Fruit fly (Drosophila melanogaster) whole organism, embryonic: ENCODE data around the gene RpS2.

Experiments used
- Ada2b ChIP-seq: fragments of 200-800 bp; sonication (Bioruptor generic); IDR thresholded peaks from 2 replicates; pipeline ENCODE4 v1.3.6; 2022; ENCODE audit warnings: missing biosample characterization, missing genetic modification characterization
- Atf-2 ChIP-seq: fragments of 200-800 bp; sonication (Bioruptor generic); optimal IDR thresholded peaks from 2 replicates; lab custom pipeline; 2016; ENCODE audit warnings: missing biosample characterization, missing genetic modification characterization
- B-H2 ChIP-seq: fragments of 200-800 bp; sonication (Bioruptor generic); optimal IDR thresholded peaks from 2 replicates; lab custom pipeline; 2018; ENCODE audit warnings: missing biosample characterization, mild to moderate bottlenecking, missing genetic modification characterization
- Bteb2 ChIP-seq: fragments of 200-800 bp; sonication (Bioruptor generic); optimal IDR thresholded peaks from 2 replicates; lab custom pipeline; 2016; ENCODE audit warnings: missing biosample characterization, missing genetic modification characterization
- CG10209 ChIP-seq: fragments of 200-800 bp; sonication (Bioruptor generic); optimal IDR thresholded peaks from 3 replicates; lab custom pipeline; 2017; ENCODE audit warnings: missing biosample characterization, mild to moderate bottlenecking, missing genetic modification characterization, missing genetic modification reagents
- CG1024 ChIP-seq: fragments of 200-800 bp; sonication (Bioruptor generic); IDR thresholded peaks from 2 replicates; pipeline ENCODE4 v1.3.6; 2022; ENCODE audit warnings: missing biosample characterization, missing genetic modification characterization
- CG10366 ChIP-seq: fragments of 200-800 bp; sonication (Bioruptor generic); IDR thresholded peaks from 2 replicates; pipeline ENCODE4 v1.3.6; 2022; ENCODE audit warnings: missing biosample characterization, missing genetic modification characterization
- CG11085 ChIP-seq: fragments of 200-800 bp; sonication (Bioruptor generic); IDR thresholded peaks from 2 replicates; pipeline ENCODE4 v1.3.6; 2022; ENCODE audit warnings: missing biosample characterization, missing genetic modification characterization
- CG11247 ChIP-seq: fragments of 200-800 bp; sonication (Bioruptor generic); IDR thresholded peaks from 2 replicates; pipeline ENCODE4 v1.3.6; 2022; ENCODE audit warnings: missing biosample characterization, missing genetic modification characterization
- CG11456 ChIP-seq: fragments of 200-800 bp; sonication (Bioruptor generic); IDR thresholded peaks from 3 replicates; pipeline ENCODE4 v1.3.6; 2022; ENCODE audit warnings: missing biosample characterization, missing genetic modification characterization
- CG11560 ChIP-seq: fragments of 200-800 bp; sonication (Bioruptor generic); IDR thresholded peaks from 3 replicates; pipeline ENCODE4 v1.3.6; 2022; ENCODE audit warnings: missing biosample characterization, missing genetic modification characterization
- CG11696 ChIP-seq: fragments of 200-800 bp; sonication (Bioruptor generic); IDR thresholded peaks from 2 replicates; pipeline ENCODE4 v1.3.6; 2022; ENCODE audit warnings: missing biosample characterization, missing genetic modification characterization
- CG12299 ChIP-seq: fragments of 200-800 bp; sonication (Bioruptor generic); optimal IDR thresholded peaks from 2 replicates; lab custom pipeline; 2018; ENCODE audit warnings: missing biosample characterization, mild to moderate bottlenecking, missing genetic modification characterization
- CG1233 ChIP-seq: fragments of 200-800 bp; sonication (Bioruptor generic); optimal IDR thresholded peaks from 4 replicates; lab custom pipeline; 2018; ENCODE audit warnings: missing biosample characterization, mild to moderate bottlenecking, missing genetic modification characterization
- CG12744 ChIP-seq: fragments of 200-800 bp; sonication (Bioruptor generic); optimal IDR thresholded peaks from 2 replicates; lab custom pipeline; 2016; ENCODE audit warnings: missing biosample characterization, missing genetic modification characterization
- CG13424 ChIP-seq: fragments of 200-800 bp; sonication (Bioruptor generic); optimal IDR thresholded peaks from 2 replicates; lab custom pipeline; 2019; ENCODE audit warnings: missing biosample characterization, mild to moderate bottlenecking, missing genetic modification characterization, moderate library complexity
- CG1792 ChIP-seq: fragments of 200-800 bp; sonication (Bioruptor generic); optimal IDR thresholded peaks from 2 replicates; lab custom pipeline; 2016; ENCODE audit warnings: missing biosample characterization, missing genetic modification characterization
- CG31441 ChIP-seq: fragments of 200-800 bp; sonication (Bioruptor generic); IDR thresholded peaks from 2 replicates; pipeline ENCODE4 v1.3.6; 2022; ENCODE audit warnings: missing biosample characterization, missing genetic modification characterization
- CG6683 ChIP-seq: fragments of 200-800 bp; sonication (Bioruptor generic); optimal IDR thresholded peaks from 2 replicates; lab custom pipeline; 2017; ENCODE audit warnings: missing biosample characterization, mild to moderate bottlenecking, missing genetic modification characterization, missing genetic modification reagents
- CG6765 ChIP-seq: fragments of 200-800 bp; sonication (Bioruptor generic); optimal IDR thresholded peaks from 3 replicates; lab custom pipeline; 2017; ENCODE audit warnings: missing biosample characterization, mild to moderate bottlenecking, missing genetic modification characterization
- CG7928 ChIP-seq: fragments of 200-800 bp; sonication (Bioruptor generic); optimal IDR thresholded peaks from 2 replicates; lab custom pipeline; 2017; ENCODE audit warnings: missing biosample characterization, mild to moderate bottlenecking, missing genetic modification characterization
- CG8290 ChIP-seq, 3 experiments: fragments of 200-800 bp; sonication (Bioruptor generic); optimal IDR thresholded peaks; 2 replicates each; lab custom pipeline; 2016 to 2019; ENCODE audit warnings: missing biosample characterization in 3 of 3, missing genetic modification characterization in 3 of 3, mild to moderate bottlenecking in 2 of 3, moderate library complexity in 1 of 3
- CG8765 ChIP-seq: fragments of 200-800 bp; sonication (Bioruptor generic); IDR thresholded peaks from 2 replicates; pipeline ENCODE4 v1.3.6; 2022; ENCODE audit warnings: missing biosample characterization, missing genetic modification characterization
- CkIIα-i1 ChIP-seq: fragments of 200-800 bp; sonication (Bioruptor generic); IDR thresholded peaks from 2 replicates; pipeline ENCODE4 v1.3.6; 2022; ENCODE audit warnings: missing biosample characterization, missing genetic modification characterization
- Dp ChIP-seq: fragments of 200-800 bp; sonication (Bioruptor generic); optimal IDR thresholded peaks from 2 replicates; lab custom pipeline; 2018; ENCODE audit warnings: missing biosample characterization, mild to moderate bottlenecking, missing genetic modification characterization, moderate library complexity
- ERR ChIP-seq: fragments of 200-800 bp; sonication (Bioruptor generic); optimal IDR thresholded peaks from 2 replicates; lab custom pipeline; 2016; ENCODE audit warnings: missing biosample characterization, missing genetic modification characterization
- GATAe ChIP-seq: fragments of 200-800 bp; sonication (Bioruptor generic); conservative IDR thresholded peaks from 2 replicates; pipeline ENCODE4 v1.3.6; 2022; ENCODE audit warnings: missing biosample characterization, missing genetic modification characterization
- HLH54F ChIP-seq: fragments of 200-800 bp; sonication (Bioruptor generic); optimal IDR thresholded peaks from 3 replicates; lab custom pipeline; 2016; ENCODE audit warnings: missing biosample characterization, missing genetic modification characterization
- Hmr ChIP-seq: fragments of 200-800 bp; sonication (Bioruptor generic); optimal IDR thresholded peaks from 3 replicates; lab custom pipeline; 2017; ENCODE audit warnings: mild to moderate bottlenecking, missing biosample characterization, missing genetic modification reagents, missing genetic modification characterization
- Hr39 ChIP-seq: fragments of >200 bp; optimal IDR thresholded peaks from 2 replicates; lab custom pipeline; 2017
- MESR4 ChIP-seq: fragments of 200-800 bp; sonication (Bioruptor generic); optimal IDR thresholded peaks from 2 replicates; lab custom pipeline; 2018; ENCODE audit warnings: missing biosample characterization, mild to moderate bottlenecking, missing genetic modification characterization, moderate library complexity
- Meics ChIP-seq: fragments of 200-800 bp; sonication (Bioruptor generic); optimal IDR thresholded peaks from 2 replicates; lab custom pipeline; 2017; ENCODE audit warnings: missing biosample characterization, mild to moderate bottlenecking, missing genetic modification characterization
- Nf-YB ChIP-seq: fragments of 200-800 bp; sonication (Bioruptor generic); optimal IDR thresholded peaks from 3 replicates; lab custom pipeline; 2019; ENCODE audit warnings: missing biosample characterization, mild to moderate bottlenecking, missing genetic modification characterization, moderate library complexity
- Rfx ChIP-seq: fragments of 200-800 bp; sonication (Bioruptor generic); IDR thresholded peaks from 2 replicates; pipeline ENCODE4 v1.3.6; 2022; ENCODE audit warnings: missing biosample characterization, missing genetic modification characterization
- br ChIP-seq: fragments of >200 bp; optimal IDR thresholded peaks from 2 replicates; lab custom pipeline; 2017
- da ChIP-seq: fragments of 200-800 bp; sonication (Bioruptor generic); optimal IDR thresholded peaks from 2 replicates; lab custom pipeline; 2016; ENCODE audit warnings: missing biosample characterization, missing genetic modification characterization
- dati ChIP-seq: fragments of 200-800 bp; sonication (Bioruptor generic); IDR thresholded peaks from 2 replicates; pipeline ENCODE4 v1.3.6; 2022; ENCODE audit warnings: missing biosample characterization, missing genetic modification characterization
- ftz-f1 ChIP-seq: fragments of 200-800 bp; sonication (Bioruptor generic); optimal IDR thresholded peaks from 2 replicates; lab custom pipeline; 2016; ENCODE audit warnings: missing biosample characterization, missing genetic modification characterization
- hb ChIP-seq: fragments of 200-800 bp; sonication (Bioruptor generic); IDR thresholded peaks from 3 replicates; pipeline ENCODE4 v1.3.6; 2022; ENCODE audit warnings: missing biosample characterization, missing genetic modification characterization; ENCODE audit not compliant: partially characterized antibody
- maf-S ChIP-seq: fragments of 200-800 bp; sonication (Bioruptor generic); optimal IDR thresholded peaks from 2 replicates; lab custom pipeline; 2016; ENCODE audit warnings: missing biosample characterization, missing genetic modification characterization
- ranshi ChIP-seq: fragments of 200-800 bp; sonication (Bioruptor generic); IDR thresholded peaks from 2 replicates; pipeline ENCODE4 v1.3.6; 2022; ENCODE audit warnings: missing biosample characterization, missing genetic modification characterization
- sc ChIP-seq, 3 experiments: fragments of >200 bp in 2 of 3; fragments of 200-800 bp in 1 of 3; sonication (Bioruptor generic) in 1 of 3; optimal IDR thresholded peaks; 2 replicates in 2 of 3; 3 replicates in 1 of 3; lab custom pipeline; 2017; ENCODE audit warnings: mild to moderate bottlenecking in 1 of 3, missing biosample characterization in 1 of 3, missing genetic modification characterization in 1 of 3, missing genetic modification reagents in 1 of 3
- scrt ChIP-seq: fragments of 200-800 bp; sonication (Bioruptor generic); optimal IDR thresholded peaks from 2 replicates; lab custom pipeline; 2018; ENCODE audit warnings: missing biosample characterization, mild to moderate bottlenecking, missing genetic modification characterization, moderate library complexity
- slp2 ChIP-seq: fragments of 200-800 bp; sonication (Bioruptor generic); optimal IDR thresholded peaks from 2 replicates; lab custom pipeline; 2016; ENCODE audit warnings: missing biosample characterization, missing genetic modification characterization
- wek ChIP-seq: fragments of 200-800 bp; sonication (Bioruptor generic); optimal IDR thresholded peaks from 3 replicates; lab custom pipeline; 2018; ENCODE audit warnings: missing biosample characterization, mild to moderate bottlenecking, missing genetic modification characterization, moderate library complexity
- zen2 ChIP-seq: fragments of 200-800 bp; sonication (Bioruptor generic); IDR thresholded peaks from 3 replicates; pipeline ENCODE4 v1.3.6; 2022; ENCODE audit warnings: missing biosample characterization, missing genetic modification characterization; ENCODE audit not compliant: partially characterized antibody

Gene RpS2

dm6 chr2L:9933063-9933462 lies 35.7 kb upstream of the RpS2 start, which contains the start of gene Cpr30F:
Gene Cpr30F (minus strand): TSS chr2L:9933163.
- TF ChIP-seq scrt (GFP tag; lab: Kevin White, UChicago) (no peak), Nf-YB (no peak)
- TF ChIP-seq, all 482 proteins: peak for 0

dm6 chr2L:9930280-9930679 lies 32.9 kb upstream of the RpS2 start, which contains the start of gene CG42367:
Gene CG42367 (plus strand): TSS chr2L:9930580.
- TF ChIP-seq zen2 (GFP tag; lab: Robert Waterston, UW): no peak
- TF ChIP-seq CG8290 (GFP tag; optimal IDR thresholded peaks at IDR 0.05; lab: Kevin White, UChicago): no peak
- TF ChIP-seq CG8290 (tag; optimal IDR thresholded peaks at IDR 0.05; lab: Kevin White, UChicago): no peak
- no peak for TF ChIP-seq CG10209 (GFP tag; lab: Kevin White, UChicago)
- TF ChIP-seq B-H2 (GFP tag; lab: Kevin White, UChicago): no peak
- no peak for TF ChIP-seq CG12299 (tag; lab: Kevin White, UChicago)
- TF ChIP-seq Atf-2 (GFP tag; lab: Kevin White, UChicago): no peak
- no peak for TF ChIP-seq MESR4 (GFP tag; lab: Kevin White, UChicago)
- TF ChIP-seq GATAe: no peak
- TF ChIP-seq ranshi: no peak

dm6 chr2L:9924765-9925164 lies 27.4 kb upstream of the RpS2 start, which contains the start of the genes TbCMF46 and CG42366:
Gene TbCMF46 (minus strand): TSS chr2L:9924865.
Gene CG42366 (plus strand): TSS chr2L:9925161.
- peak; percentile 32; the same call in 1 of the 2 replicates for TF ChIP-seq Rfx (GFP tag; lab: Robert Waterston, UW)
- TF ChIP-seq CG10209 (GFP tag; lab: Kevin White, UChicago): no peak
- TF ChIP-seq CG1024 (GFP tag; lab: Robert Waterston, UW): no peak
- TF ChIP-seq ftz-f1: no peak
- 0 out of 3 replicates have a peak, but pooled peaks have one; percentile 28 for TF ChIP-seq CG11560 (tag; lab: Robert Waterston, UW)
- no peak for TF ChIP-seq dati (GFP tag; lab: Robert Waterston, UW)
- TF ChIP-seq CG11696 (GFP tag; lab: Robert Waterston, UW): no peak
- TF ChIP-seq sc (optimal IDR thresholded peaks at IDR 0.05; lab: Kevin White, UChicago): no peak
- no peak for TF ChIP-seq sc (GFP tag; optimal IDR thresholded peaks at IDR 0.05; lab: Kevin White, UChicago)
- no peak for TF ChIP-seq CG6683 (GFP tag; lab: Kevin White, UChicago)
- no peak for TF ChIP-seq CG1792 (GFP tag; lab: Kevin White, UChicago)
- TF ChIP-seq CG13424 (tag; lab: Kevin White, UChicago): no peak
- 0 out of 3 replicates have a peak, but pooled peaks have one; percentile 33 for TF ChIP-seq CG11456 (GFP tag; lab: Robert Waterston, UW)
- TF ChIP-seq CG11247 (GFP tag; lab: Robert Waterston, UW): 0 out of 2 replicates have a peak, but pooled peaks have one; percentile 33
- TF ChIP-seq, all 482 proteins: peak for 4

dm6 chr2L:9921401-9921800 lies 24.0 kb upstream of the RpS2 start, which contains the start of gene CG4592:
Gene CG4592 (plus strand): TSS chr2L:9921633.
- TF ChIP-seq Bteb2 (GFP tag; lab: Kevin White, UChicago) (peak; percentile 28), Hmr (peak; percentile 67), wek (GFP tag; lab: Kevin White, UChicago) (no peak), Meics (GFP tag; lab: Kevin White, UChicago) (peak; percentile 70), da (GFP tag; lab: Kevin White, UChicago) (no peak), slp2 (GFP tag; lab: Kevin White, UChicago) (no peak), Rfx (GFP tag; lab: Robert Waterston, UW) (peak; percentile 83), Hr39 (no peak), CG6765 (GFP tag; lab: Kevin White, UChicago) (no peak), CG1233 (GFP tag; lab: Kevin White, UChicago) (peak; percentile 58), CG11085 (no peak), br (no peak), CG7928 (GFP tag; lab: Kevin White, UChicago) (no peak), Ada2b (GFP tag; lab: Robert Waterston, UW) (peak; percentile 66), Dp (GFP tag; lab: Kevin White, UChicago) (peak; percentile 18), CG6683 (GFP tag; lab: Kevin White, UChicago) (no peak), CG8765 (GFP tag; lab: Robert Waterston, UW) (no peak), CG10366 (GFP tag; lab: Robert Waterston, UW) (peak; percentile 72), maf-S (GFP tag; lab: Kevin White, UChicago) (peak; percentile 44), CkIIα-i1 (GFP tag; lab: Robert Waterston, UW) (no peak), HLH54F (GFP tag; lab: Kevin White, UChicago) (peak; percentile 29), CG31441 (no peak), CG12744 (GFP tag; lab: Kevin White, UChicago) (peak; percentile 22), ERR (no peak), hb (GFP tag; lab: Robert Waterston, UW) (no peak)
